Worm (Caenorhabditis elegans) whole organism, L2 larva: ENCODE results near the gene fbxc-34.

ENCODE experiments used
- C34F6.9 ChIP-seq: fragments of 150-350 bp; optimal IDR thresholded peaks from 2 replicates; lab custom pipeline; 2014; ENCODE audit warnings: missing biosample characterization, missing genetic modification characterization
- F13H6.1 ChIP-seq: sonication (generic microtip); optimal IDR thresholded peaks from 2 replicates; lab custom pipeline; 2016; ENCODE audit warnings: missing genetic modification characterization, missing compliant biosample characterization
- aly-2 ChIP-seq: fragments of 150-350 bp; optimal IDR thresholded peaks from 2 replicates; lab custom pipeline; 2014; ENCODE audit warnings: missing biosample characterization, missing genetic modification characterization
- ama-1 ChIP-seq: fragments of 150-350 bp; optimal IDR thresholded peaks from 2 replicates; lab custom pipeline; 2018; ENCODE audit warnings: inconsistent platforms
- ceh-82 ChIP-seq: fragments of 150-350 bp; optimal IDR thresholded peaks from 2 replicates; lab custom pipeline; 2014; ENCODE audit warnings: missing biosample characterization, missing genetic modification characterization
- elt-1 ChIP-seq: fragments of 150-350 bp; optimal IDR thresholded peaks from 2 replicates; lab custom pipeline; 2014; ENCODE audit warnings: missing biosample characterization, missing genetic modification characterization
- fos-1 ChIP-seq: fragments of 150-350 bp; optimal IDR thresholded peaks from 2 replicates; lab custom pipeline; 2014; ENCODE audit warnings: missing biosample characterization, missing genetic modification characterization
- lin-39 ChIP-seq: fragments of 150-350 bp; optimal IDR thresholded peaks from 2 replicates; lab custom pipeline; 2014; ENCODE audit warnings: missing biosample characterization, missing genetic modification reagents, missing genetic modification characterization
- nhr-23 ChIP-seq: fragments of 150-350 bp; optimal IDR thresholded peaks from 2 replicates; lab custom pipeline; 2014; ENCODE audit warnings: missing biosample characterization, missing genetic modification reagents, missing genetic modification characterization
- skn-1 ChIP-seq: sonication (generic microtip); optimal IDR thresholded peaks from 2 replicates; lab custom pipeline; 2017; ENCODE audit warnings: missing biosample characterization, missing genetic modification characterization
- snpc-4 ChIP-seq: fragments of 150-350 bp; optimal IDR thresholded peaks from 2 replicates; lab custom pipeline; 2014; ENCODE audit warnings: missing biosample characterization, missing genetic modification characterization
- unc-39 ChIP-seq: fragments of 150-350 bp; optimal IDR thresholded peaks from 2 replicates; lab custom pipeline; 2014; ENCODE audit warnings: missing biosample characterization, missing genetic modification characterization
- zag-1 ChIP-seq: fragments of 150-350 bp; optimal IDR thresholded peaks from 2 replicates; lab custom pipeline; 2014; ENCODE audit warnings: missing biosample characterization, missing genetic modification characterization
- ztf-11 ChIP-seq: sonication (generic microtip); optimal IDR thresholded peaks from 2 replicates; lab custom pipeline; 2017; ENCODE audit warnings: missing biosample characterization, missing genetic modification characterization

DNA sequence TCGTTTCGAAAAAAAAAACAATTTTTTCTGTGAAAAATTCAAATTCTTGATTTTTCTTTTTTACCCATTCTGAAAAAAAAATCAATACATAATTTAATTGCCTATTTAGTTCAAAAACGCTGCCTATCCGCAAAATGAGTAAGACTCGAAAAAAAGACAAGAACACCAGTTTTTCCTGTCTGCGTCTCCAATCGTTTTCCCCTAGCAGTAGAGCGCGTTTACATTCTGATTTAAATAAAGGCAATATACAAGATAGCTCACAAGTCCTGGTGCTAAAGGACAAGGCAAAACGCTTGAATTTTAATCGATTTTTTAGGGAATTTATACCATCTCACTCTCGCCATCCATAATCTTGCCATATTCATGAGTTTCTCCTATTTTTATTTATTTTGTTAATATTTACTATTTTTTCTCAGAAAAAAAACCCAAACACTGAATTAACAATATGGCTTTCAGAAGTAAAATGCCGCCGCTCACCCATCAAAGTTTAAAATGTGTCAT lies 17.7 kb upstream of the fbxc-34 start, which contains the start of gene fbxc-33:
- TF ChIP-seq lin-39 (tag; lab: Kevin White, UChicago) (no peak), ztf-11 (tag; lab: Kevin White, UChicago) (no peak), skn-1 (tag; lab: Kevin White, UChicago) (no peak), nhr-23 (tag; lab: Kevin White, UChicago) (no peak), ceh-82 (tag; lab: Kevin White, UChicago) (no peak), C34F6.9 (tag; lab: Kevin White, UChicago) (peak; percentile 67), snpc-4 (no peak), unc-39 (no peak), aly-2 (tag; lab: Kevin White, UChicago) (no peak), zag-1 (no peak), fos-1 (tag; lab: Kevin White, UChicago) (peak; percentile 19), elt-1 (no peak), ama-1 (no peak), F13H6.1 (no peak)
